Fruit fly (Drosophila melanogaster) whole organism, prepupa: ENCODE data around the gene Cftr.

Experiments used
- Blimp-1 ChIP-seq: fragments of 200-800 bp; sonication (Bioruptor generic); optimal IDR thresholded peaks from 3 replicates; lab custom pipeline; 2017; ENCODE audit warnings: missing biosample characterization, missing genetic modification characterization, mild to moderate bottlenecking, moderate library complexity, missing genetic modification reagents
- CG10631 ChIP-seq: fragments of 200-800 bp; sonication (Bioruptor generic); optimal IDR thresholded peaks from 2 replicates; lab custom pipeline; 2016; ENCODE audit warnings: missing biosample characterization, missing genetic modification characterization
- CG10669 ChIP-seq: fragments of 200-800 bp; sonication (Bioruptor generic); optimal IDR thresholded peaks from 3 replicates; lab custom pipeline; 2018; ENCODE audit warnings: missing biosample characterization, mild to moderate bottlenecking, missing genetic modification characterization, moderate library complexity
- CG11294 ChIP-seq: fragments of 200-800 bp; sonication (Bioruptor generic); IDR thresholded peaks from 2 replicates; pipeline ENCODE4 v1.3.6; 2022; ENCODE audit warnings: missing biosample characterization, missing genetic modification characterization
- CG11762 ChIP-seq: fragments of 200-800 bp; sonication (Bioruptor generic); optimal IDR thresholded peaks from 3 replicates; lab custom pipeline; 2016; ENCODE audit warnings: missing biosample characterization, missing genetic modification characterization; ENCODE audit not compliant: insufficient read depth
- CG11902 ChIP-seq: fragments of 200-800 bp; sonication (Bioruptor generic); optimal IDR thresholded peaks from 3 replicates; lab custom pipeline; 2016; ENCODE audit warnings: missing biosample characterization, missing genetic modification characterization
- CG1621 ChIP-seq: fragments of 200-800 bp; sonication (Bioruptor generic); optimal IDR thresholded peaks from 3 replicates; lab custom pipeline; 2018; ENCODE audit warnings: missing biosample characterization, mild to moderate bottlenecking, missing genetic modification characterization
- CG16779 ChIP-seq: fragments of 200-800 bp; sonication (Bioruptor generic); optimal IDR thresholded peaks from 3 replicates; lab custom pipeline; 2017; ENCODE audit warnings: missing biosample characterization, mild to moderate bottlenecking, missing genetic modification characterization
- CG31627 ChIP-seq: fragments of 200-800 bp; sonication (Bioruptor generic); optimal IDR thresholded peaks from 3 replicates; lab custom pipeline; 2016; ENCODE audit warnings: missing biosample characterization, missing genetic modification characterization
- CG32006 ChIP-seq: fragments of 200-800 bp; sonication (Bioruptor generic); optimal IDR thresholded peaks from 3 replicates; lab custom pipeline; 2017; ENCODE audit warnings: missing biosample characterization, mild to moderate bottlenecking, missing genetic modification characterization
- CG34406 ChIP-seq: fragments of 200-800 bp; sonication (Bioruptor generic); optimal IDR thresholded peaks from 3 replicates; lab custom pipeline; 2016; ENCODE audit warnings: missing biosample characterization, missing genetic modification characterization
- CG3919 ChIP-seq: fragments of 200-800 bp; sonication (Bioruptor generic); optimal IDR thresholded peaks from 3 replicates; lab custom pipeline; 2016; ENCODE audit warnings: missing biosample characterization, missing genetic modification characterization
- CG6854 ChIP-seq: fragments of 200-800 bp; sonication (Bioruptor generic); optimal IDR thresholded peaks from 2 replicates; lab custom pipeline; 2017; ENCODE audit warnings: missing biosample characterization, mild to moderate bottlenecking, missing genetic modification characterization
- CG7368 ChIP-seq: fragments of 200-800 bp; sonication (Bioruptor generic); optimal IDR thresholded peaks from 3 replicates; lab custom pipeline; 2016; ENCODE audit warnings: missing biosample characterization, missing genetic modification characterization
- CG8119 ChIP-seq: fragments of 200-800 bp; sonication (Bioruptor generic); IDR thresholded peaks from 3 replicates; pipeline ENCODE4 v1.3.6; 2022; ENCODE audit warnings: missing biosample characterization, missing genetic modification characterization
- CG8319 ChIP-seq: fragments of 200-800 bp; sonication (Bioruptor generic); optimal IDR thresholded peaks from 3 replicates; lab custom pipeline; 2016; ENCODE audit warnings: missing biosample characterization, missing genetic modification characterization
- CG8632 ChIP-seq: fragments of 200-800 bp; sonication (Bioruptor generic); optimal IDR thresholded peaks from 3 replicates; lab custom pipeline; 2016; ENCODE audit warnings: missing biosample characterization, missing genetic modification characterization
- CG9139 ChIP-seq: fragments of 200-800 bp; sonication (Bioruptor generic); optimal IDR thresholded peaks from 3 replicates; lab custom pipeline; 2017; ENCODE audit warnings: missing biosample characterization, mild to moderate bottlenecking, missing genetic modification characterization
- Eip75B ChIP-seq: fragments of 200-800 bp; sonication (Bioruptor generic); optimal IDR thresholded peaks from 3 replicates; lab custom pipeline; 2016; ENCODE audit warnings: missing biosample characterization, missing genetic modification characterization
- Eip78C ChIP-seq: fragments of 200-800 bp; sonication (Bioruptor generic); peaks from one replicate; lab custom pipeline; 2016; ENCODE audit warnings: missing biosample characterization, missing genetic modification characterization
- Eip93F ChIP-seq: fragments of 200-800 bp; sonication (Bioruptor generic); optimal IDR thresholded peaks from 2 replicates; lab custom pipeline; 2016; ENCODE audit warnings: missing biosample characterization, mild to moderate bottlenecking, missing genetic modification characterization
- Ets21C ChIP-seq: fragments of 200-800 bp; sonication (Bioruptor generic); optimal IDR thresholded peaks from 3 replicates; lab custom pipeline; 2016; ENCODE audit warnings: missing biosample characterization, missing genetic modification characterization
- Gug ChIP-seq: fragments of 200-800 bp; sonication (Bioruptor generic); IDR thresholded peaks from 2 replicates; pipeline ENCODE4 v1.3.6; 2022; ENCODE audit warnings: missing biosample characterization, missing genetic modification characterization
- Hr39 ChIP-seq: fragments of 200-800 bp; sonication (Bioruptor generic); optimal IDR thresholded peaks from 2 replicates; lab custom pipeline; 2016; ENCODE audit warnings: missing biosample characterization, missing genetic modification characterization
- Lpt ChIP-seq: fragments of 200-800 bp; sonication (Bioruptor generic); optimal IDR thresholded peaks from 3 replicates; lab custom pipeline; 2016; ENCODE audit warnings: missing biosample characterization, missing genetic modification characterization
- Met ChIP-seq: fragments of 200-800 bp; sonication (Bioruptor generic); optimal IDR thresholded peaks from 3 replicates; lab custom pipeline; 2016; ENCODE audit warnings: missing biosample characterization, missing genetic modification characterization
- Smox ChIP-seq: fragments of 200-800 bp; sonication (Bioruptor generic); optimal IDR thresholded peaks from 3 replicates; lab custom pipeline; 2016; ENCODE audit warnings: missing biosample characterization, missing genetic modification characterization
- Sox102F ChIP-seq: fragments of 200-800 bp; sonication (Bioruptor generic); optimal IDR thresholded peaks from 2 replicates; lab custom pipeline; 2016; ENCODE audit warnings: missing biosample characterization, mild to moderate bottlenecking, missing genetic modification characterization
- Sox14 ChIP-seq: fragments of 200-800 bp; sonication (Bioruptor generic); optimal IDR thresholded peaks from 3 replicates; lab custom pipeline; 2016; ENCODE audit warnings: missing biosample characterization, missing genetic modification characterization
- Sox15 ChIP-seq: fragments of 200-800 bp; sonication (Bioruptor generic); optimal IDR thresholded peaks from 3 replicates; lab custom pipeline; 2016; ENCODE audit warnings: missing biosample characterization, missing genetic modification characterization
- cyc ChIP-seq: fragments of 200-800 bp; sonication (Bioruptor generic); optimal IDR thresholded peaks from 3 replicates; lab custom pipeline; 2016; ENCODE audit warnings: missing biosample characterization, missing genetic modification characterization
- dsx ChIP-seq: fragments of 200-800 bp; optimal IDR thresholded peaks from 3 replicates; lab custom pipeline; 2019; ENCODE audit warnings: missing biosample characterization, mild to moderate bottlenecking, missing genetic modification characterization, moderate library complexity; ENCODE audit not compliant: poor library complexity, severe bottlenecking
- eg ChIP-seq: fragments of 200-800 bp; sonication (Bioruptor generic); IDR thresholded peaks from 3 replicates; pipeline ENCODE4 v1.3.6; 2022; ENCODE audit warnings: missing biosample characterization, missing genetic modification characterization
- esn ChIP-seq: fragments of 200-800 bp; sonication (Bioruptor generic); optimal IDR thresholded peaks from 2 replicates; lab custom pipeline; 2016; ENCODE audit warnings: missing biosample characterization, mild to moderate bottlenecking, missing genetic modification characterization, moderate library complexity
- fd85E ChIP-seq: fragments of 200-800 bp; sonication (Bioruptor generic); optimal IDR thresholded peaks from 3 replicates; lab custom pipeline; 2016; ENCODE audit warnings: missing biosample characterization, missing genetic modification characterization
- fkh ChIP-seq: fragments of 200-800 bp; sonication (Bioruptor generic); optimal IDR thresholded peaks from 3 replicates; lab custom pipeline; 2017; ENCODE audit warnings: missing biosample characterization, mild to moderate bottlenecking, missing genetic modification characterization, moderate library complexity
- pdm3 ChIP-seq: fragments of 200-800 bp; sonication (Bioruptor generic); optimal IDR thresholded peaks from 3 replicates; lab custom pipeline; 2016; ENCODE audit warnings: missing biosample characterization, missing genetic modification characterization
- spab ChIP-seq: fragments of 200-800 bp; sonication (Bioruptor generic); optimal IDR thresholded peaks from 2 replicates; lab custom pipeline; 2017; ENCODE audit warnings: missing biosample characterization, mild to moderate bottlenecking, missing genetic modification characterization, missing genetic modification reagents
- ss ChIP-seq, 2 experiments: fragments of 200-800 bp; sonication (Bioruptor generic); optimal IDR thresholded peaks; 2 replicates in 1 of 2; 3 replicates in 1 of 2; lab custom pipeline; 2017 to 2018; ENCODE audit warnings: mild to moderate bottlenecking in 2 of 2, missing biosample characterization in 2 of 2, missing genetic modification characterization in 2 of 2, moderate library complexity in 1 of 2
- svp ChIP-seq: fragments of 200-800 bp; sonication (Bioruptor generic); peaks from one replicate; lab custom pipeline; 2016; ENCODE audit warnings: missing biosample characterization, missing genetic modification characterization
- topi ChIP-seq: fragments of 200-800 bp; sonication (Bioruptor generic); optimal IDR thresholded peaks from 3 replicates; lab custom pipeline; 2016; ENCODE audit warnings: missing biosample characterization, missing genetic modification characterization
- vri ChIP-seq: fragments of 200-800 bp; sonication (Bioruptor generic); optimal IDR thresholded peaks from 3 replicates; lab custom pipeline; 2016; ENCODE audit warnings: missing biosample characterization, mild to moderate bottlenecking, missing genetic modification characterization

The Cftr gene

dm6 chr3R:24582669-24582995 lies 38.9 kb upstream of the Cftr start, which contains the start of gene REPTOR (continued):
- TF ChIP-seq CG11762 (GFP tag; lab: Kevin White, UChicago) (no peak), CG31627 (GFP tag; lab: Kevin White, UChicago) (no peak), eg (no peak), Ets21C (GFP tag; lab: Kevin White, UChicago) (no peak), Gug (GFP tag; lab: Robert Waterston, UW) (no peak), svp (GFP tag; lab: Kevin White, UChicago) (no peak), CG8119 (GFP tag; lab: Robert Waterston, UW) (no peak), esn (peak; percentile 33), Sox14 (GFP tag; lab: Kevin White, UChicago) (peak; percentile 31), fkh (peak; percentile 86), CG10669 (GFP tag; lab: Kevin White, UChicago) (no peak), CG32006 (no peak), CG8632 (no peak), Met (GFP tag; lab: Kevin White, UChicago) (peak; percentile 21), cyc (GFP tag; lab: Kevin White, UChicago) (peak; percentile 2), Hr39 (GFP tag; lab: Kevin White, UChicago) (no peak), fd85E (GFP tag; lab: Kevin White, UChicago) (no peak), CG11902 (GFP tag; lab: Kevin White, UChicago) (no peak), CG8319 (no peak), CG9139 (GFP tag; lab: Kevin White, UChicago) (no peak), topi (GFP tag; lab: Kevin White, UChicago) (peak; percentile 2), CG3919 (GFP tag; lab: Kevin White, UChicago) (peak; percentile 37), CG10631 (GFP tag; lab: Kevin White, UChicago) (no peak), Smox (no peak), pdm3 (GFP tag; lab: Kevin White, UChicago) (no peak), ss (GFP tag; optimal IDR thresholded peaks at IDR 0.05; lab: Kevin White, UChicago) (no peak)
- TF ChIP-seq, all 60 proteins: peak for 17

dm6 chr3R:24581891-24582668 lies 38.4 kb upstream of the Cftr start:
- TF ChIP-seq Eip93F (GFP tag; lab: Kevin White, UChicago), result peak; percentile 36
- TF ChIP-seq CG16779 (tag; lab: Kevin White, UChicago), result peak; percentile 38
- TF ChIP-seq CG34406, result no peak
- no peak for TF ChIP-seq eg
- TF ChIP-seq Eip75B (GFP tag; lab: Kevin White, UChicago), result peak; percentile 40
- TF ChIP-seq vri (GFP tag; lab: Kevin White, UChicago), result peak; percentile 52
- TF ChIP-seq CG7368 (GFP tag; lab: Kevin White, UChicago), result no peak
- TF ChIP-seq Blimp-1 (GFP tag; lab: Kevin White, UChicago), result peak; percentile 8
- TF ChIP-seq Sox15, result no peak
- no peak for TF ChIP-seq Gug (GFP tag; lab: Robert Waterston, UW)
- peak; percentile 83 for TF ChIP-seq CG6854 (GFP tag; lab: Kevin White, UChicago)
- TF ChIP-seq Sox102F (GFP tag; lab: Kevin White, UChicago), result peak; percentile 5
- TF ChIP-seq dsx, result peak; percentile 28
- TF ChIP-seq Lpt (GFP tag; lab: Kevin White, UChicago), result peak; percentile 40
- no peak for TF ChIP-seq CG11294 (GFP tag; lab: Robert Waterston, UW)
- TF ChIP-seq fkh, result peak; percentile 41
- TF ChIP-seq Eip78C (GFP tag; lab: Kevin White, UChicago), result peak; percentile 65
- peak; percentile 72 for TF ChIP-seq Sox14 (GFP tag; lab: Kevin White, UChicago)
- TF ChIP-seq ss (GFP tag; optimal IDR thresholded peaks at IDR 0.05; lab: Kevin White, UChicago), result peak; percentile 31 to 37
- TF ChIP-seq CG31627 (GFP tag; lab: Kevin White, UChicago), result no peak
- peak; percentile 13 for TF ChIP-seq CG1621 (tag; lab: Kevin White, UChicago)
- no peak for TF ChIP-seq CG11762 (GFP tag; lab: Kevin White, UChicago)
- no peak for TF ChIP-seq CG3919 (GFP tag; lab: Kevin White, UChicago)
- TF ChIP-seq spab, result no peak
- TF ChIP-seq CG10669 (GFP tag; lab: Kevin White, UChicago), result no peak
